Fruit fly (Drosophila melanogaster) whole organism, wandering third instar larva: ENCODE measurements around the gene CG31245.

Source experiments
- CrebA ChIP-seq: fragments of 200-800 bp; sonication (Bioruptor generic); optimal IDR thresholded peaks from 2 replicates; lab custom pipeline; 2016; ENCODE audit warnings: missing biosample characterization, mild to moderate bottlenecking, missing genetic modification characterization, borderline replicate concordance
- Dfd ChIP-seq: fragments of >200 bp; optimal IDR thresholded peaks from 2 replicates; lab custom pipeline; 2017; ENCODE audit warnings: missing biosample characterization, missing genetic modification characterization
- Dif ChIP-seq: fragments of 200-275, 200-300 bp; sonication (Bioruptor generic); optimal IDR thresholded peaks from 2 replicates; lab custom pipeline; 2018; ENCODE audit warnings: missing biosample characterization, missing genetic modification characterization; ENCODE audit not compliant: partially characterized antibody
- GATAd ChIP-seq: sonication (Bioruptor generic); optimal IDR thresholded peaks from 2 replicates; lab custom pipeline; 2016; ENCODE audit warnings: missing biosample characterization, missing genetic modification characterization
- Hnf4 ChIP-seq: fragments of 200-800 bp; sonication (Bioruptor generic); optimal IDR thresholded peaks from 2 replicates; lab custom pipeline; 2016; ENCODE audit warnings: missing biosample characterization, mild to moderate bottlenecking, missing genetic modification characterization
- Hr78 ChIP-seq: fragments of >200 bp; optimal IDR thresholded peaks from 2 replicates; lab custom pipeline; 2017; ENCODE audit warnings: missing biosample characterization, missing genetic modification characterization
- br ChIP-seq: fragments of 200-800 bp; sonication (Bioruptor generic); optimal IDR thresholded peaks from 2 replicates; lab custom pipeline; 2016; ENCODE audit warnings: missing biosample characterization, missing genetic modification characterization
- fru ChIP-seq: fragments of 200-800 bp; sonication (Bioruptor generic); optimal IDR thresholded peaks from 3 replicates; lab custom pipeline; 2016; ENCODE audit warnings: missing biosample characterization, mild to moderate bottlenecking, missing genetic modification characterization
- sage ChIP-seq: fragments of 200-800 bp; sonication (Bioruptor generic); optimal IDR thresholded peaks from 2 replicates; lab custom pipeline; 2016; ENCODE audit warnings: missing biosample characterization, mild to moderate bottlenecking, missing genetic modification characterization
- sv ChIP-seq: fragments of 200-800 bp; sonication (Bioruptor generic); optimal IDR thresholded peaks from 3 replicates; lab custom pipeline; 2016; ENCODE audit warnings: missing biosample characterization, missing genetic modification characterization

DNA sequence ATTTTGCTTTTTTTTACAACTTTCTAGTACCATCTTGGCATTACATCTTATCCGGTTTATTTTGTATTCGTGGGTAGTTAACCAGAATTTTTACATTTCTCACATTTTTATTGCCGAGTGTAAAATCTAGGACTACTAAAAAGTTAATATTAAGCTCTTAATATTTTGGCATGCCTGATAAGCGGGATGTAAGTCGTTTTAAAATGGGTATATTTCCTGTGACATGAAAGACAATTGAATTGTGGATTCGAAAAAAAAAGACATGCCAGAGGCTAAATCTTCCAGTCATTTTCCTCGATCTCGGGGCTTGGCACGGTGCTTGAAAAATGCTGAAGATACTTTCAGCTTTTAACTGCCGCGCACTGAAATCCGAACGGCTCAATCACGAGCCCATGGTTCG is at the start of gene CG31245:
- no peak for TF ChIP-seq br
- TF ChIP-seq GATAd (GFP tag; lab: Kevin White, UChicago), result no peak
- TF ChIP-seq Hr78 (GFP tag; lab: Kevin White, UChicago), result no peak
- no peak for TF ChIP-seq Dif (GFP tag; lab: Kevin White, UChicago)
- TF ChIP-seq Hnf4 (GFP tag; lab: Kevin White, UChicago), result no peak
- no peak for TF ChIP-seq fru
- TF ChIP-seq sage (GFP tag; lab: Kevin White, UChicago), result no peak
- no peak for TF ChIP-seq sv (GFP tag; lab: Kevin White, UChicago)
- TF ChIP-seq CrebA, result no peak
- TF ChIP-seq Dfd (GFP tag; lab: Kevin White, UChicago), result no peak
